Worm (Caenorhabditis elegans): ENCODE measurements around the gene lact-1.
A peak's percentile ranks its signal among the peaks of the same experiment; 100 is the strongest.

lact-1 gene

DNA sequence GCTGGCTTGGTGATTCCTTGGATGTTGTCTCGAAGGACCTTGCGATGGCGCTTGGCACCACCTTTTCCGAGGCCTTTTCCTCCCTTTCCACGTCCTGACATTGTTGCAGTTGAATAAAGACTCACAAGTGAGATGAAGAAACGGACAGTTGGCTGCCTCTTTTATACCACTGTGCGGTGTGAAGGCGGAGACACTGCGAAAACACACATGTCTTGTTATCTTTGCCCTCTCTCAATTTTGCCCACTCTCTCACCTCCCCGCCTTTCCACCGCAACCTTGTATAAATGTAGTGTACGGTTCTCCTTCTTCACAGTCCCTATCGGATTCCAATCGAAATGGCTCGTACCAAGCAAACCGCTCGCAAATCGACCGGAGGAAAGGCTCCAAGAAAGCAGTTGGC is 49.6 kb upstream of the lact-1 start, which contains the start of the genes his-38 and his-40:
his-38 (minus strand) TSS at position 101 of the 400 bp plus-strand sequence.
his-40 (plus strand) TSS at position 336 of the 400 bp plus-strand sequence.
- TF ChIP-seq daf-16 (GFP tag; optimal IDR thresholded peaks at IDR 0.05) = no peak
- TF ChIP-seq daf-16 (tag; optimal IDR thresholded peaks at IDR 0.05) = peak; percentile 22
- no peak for TF ChIP-seq Y48G9A.11 (GFP tag; IDR thresholded peaks at IDR 0.05)
- TF ChIP-seq jun-1 (tag; optimal IDR thresholded peaks at IDR 0.05) = no peak

DNA sequence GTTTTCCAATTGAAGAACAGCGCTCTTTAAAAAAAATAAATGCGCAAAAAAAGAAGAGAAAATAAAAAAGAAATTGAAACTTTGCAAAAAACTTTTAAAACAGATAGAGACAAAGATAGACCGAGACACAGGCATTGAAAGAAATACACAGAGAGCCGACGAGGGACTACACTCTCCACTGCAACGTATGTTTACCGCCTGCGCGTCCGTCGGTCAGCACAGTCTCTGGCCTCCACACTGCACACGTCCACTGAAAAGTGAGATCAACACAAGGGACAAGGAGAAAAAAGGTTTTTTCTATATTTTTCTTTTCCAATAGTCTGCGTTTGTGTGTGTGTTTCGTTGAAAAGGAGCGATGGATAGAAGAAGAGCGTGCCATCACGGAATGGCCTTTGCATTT is 46.3 kb upstream of the lact-1 start:
- 0 out of 2 replicates have a peak, but pooled peaks have one; percentile 50 for TF ChIP-seq ceh-20 (GFP tag; IDR thresholded peaks at IDR 0.05)
- peak in 1 of 2 experiments; percentile 20 for TF ChIP-seq hif-1 (tag; optimal IDR thresholded peaks at IDR 0.05)
- peak; percentile 81 for TF ChIP-seq hlh-11 (tag; optimal IDR thresholded peaks at IDR 0.05)
- TF ChIP-seq tra-1 (GFP tag; IDR thresholded peaks at IDR 0.05) = peak; percentile 68; the same call in 1 of the 2 replicates
- TF ChIP-seq dmd-6 (GFP tag; IDR thresholded peaks at IDR 0.05) = peak; percentile 72
- TF ChIP-seq snpc-1.2 (GFP tag; IDR thresholded peaks at IDR 0.05) = no peak
- TF ChIP-seq ceh-82 (tag; optimal IDR thresholded peaks at IDR 0.05) = no peak
- peak; percentile 80 for TF ChIP-seq dve-1 (tag; optimal IDR thresholded peaks at IDR 0.05; ENCODE audit: insufficient read depth)
- peak; percentile 93 for TF ChIP-seq nhr-28 (tag; optimal IDR thresholded peaks at IDR 0.05)
- TF ChIP-seq mes-2 (tag; optimal IDR thresholded peaks at IDR 0.05; ENCODE audit: poor library complexity, severe bottlenecking) = peak; percentile 53
- no peak for TF ChIP-seq Y5F2A.4 (GFP tag; optimal IDR thresholded peaks at IDR 0.05)
- peak; percentile 60 for TF ChIP-seq nhr-25 (tag; optimal IDR thresholded peaks at IDR 0.05; ENCODE audit: borderline replicate concordance, insufficient read depth)
- no peak for TF ChIP-seq F49E8.2 (tag; optimal IDR thresholded peaks at IDR 0.05; ENCODE audit: borderline replicate concordance)
- no peak for TF ChIP-seq vab-7 (GFP tag; IDR thresholded peaks at IDR 0.05)
- no peak for TF ChIP-seq nhr-6 (tag; optimal IDR thresholded peaks at IDR 0.05)
- TF ChIP-seq lsy-2 (tag; optimal IDR thresholded peaks at IDR 0.05) = peak; percentile 16 to 65
- TF ChIP-seq mdl-1 (tag; optimal IDR thresholded peaks at IDR 0.05) = peak; percentile 31 to 60
- TF ChIP-seq rbr-2 (tag; optimal IDR thresholded peaks at IDR 0.05) = peak; percentile 49
- peak; percentile 80 for TF ChIP-seq mep-1 (tag; optimal IDR thresholded peaks at IDR 0.05)
- TF ChIP-seq unc-62 (GFP tag; optimal IDR thresholded peaks at IDR 0.05 in 1 of 2) = peak in 1 of 2 experiments; percentile 82
- TF ChIP-seq unc-62 (tag; optimal IDR thresholded peaks at IDR 0.05) = no peak
- peak; percentile 60 for TF ChIP-seq aha-1 (tag)
- no peak for TF ChIP-seq aly-2 (tag; optimal IDR thresholded peaks at IDR 0.05)
- TF ChIP-seq Y105C5A.15 (GFP tag; IDR thresholded peaks at IDR 0.05) = no peak
- TF ChIP-seq mxl-3 (GFP tag; optimal IDR thresholded peaks at IDR 0.05) = peak; percentile 69
- TF ChIP-seq hlh-30 (tag; optimal IDR thresholded peaks at IDR 0.05; ENCODE audit: insufficient read depth) = peak; percentile 53
- no peak for TF ChIP-seq pha-4 (GFP tag; IDR thresholded peaks at IDR 0.05)
- peak; percentile 17 for TF ChIP-seq pha-4 (tag; optimal IDR thresholded peaks at IDR 0.05)
- peak; percentile 66 for TF ChIP-seq hmg-1.1 (GFP tag; IDR thresholded peaks at IDR 0.05)
- TF ChIP-seq daf-16 (GFP tag; optimal IDR thresholded peaks at IDR 0.05) = peak in 1 of 2 experiments; percentile 49
- peak; percentile 64 for TF ChIP-seq daf-16 (tag; optimal IDR thresholded peaks at IDR 0.05)
- no peak for TF ChIP-seq ces-1 (GFP tag; optimal IDR thresholded peaks at IDR 0.05)

DNA sequence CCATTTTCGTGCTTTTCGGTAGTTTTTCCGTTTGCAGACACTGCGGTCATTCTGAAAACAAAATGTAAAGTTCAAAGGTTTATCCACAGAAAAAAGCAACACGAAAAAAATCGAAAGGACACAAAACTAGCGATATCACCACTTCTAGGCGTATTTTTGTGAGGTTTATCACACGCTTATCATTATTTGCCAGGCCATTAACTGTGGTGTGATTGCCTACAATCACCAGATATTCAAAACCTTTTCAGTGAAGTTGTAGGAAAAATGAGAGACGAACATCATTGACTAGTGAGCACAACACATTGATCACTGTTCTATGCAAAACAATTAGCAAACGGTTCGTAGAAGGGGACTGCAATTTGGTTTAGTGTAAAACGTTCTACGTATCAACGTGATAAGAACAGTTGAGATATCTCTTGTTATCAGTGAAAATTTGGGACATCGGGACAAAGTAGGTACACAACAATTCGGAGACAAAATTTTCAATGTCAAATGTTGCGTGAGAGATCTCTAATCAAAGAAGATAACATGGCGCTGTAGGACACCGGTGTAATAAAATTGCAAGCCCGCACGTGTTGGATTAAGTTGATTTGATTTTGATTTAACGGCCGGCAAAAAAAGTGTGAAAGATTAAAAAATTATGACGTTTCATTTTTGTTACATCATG is 45.5 kb upstream of the lact-1 start, which contains the start of gene sur-5:
sur-5 (minus strand) TSS at position 51 of the 667 bp plus-strand sequence.
- peak in 1 of 2 experiments; percentile 59 for TF ChIP-seq mdl-1 (tag; optimal IDR thresholded peaks at IDR 0.05)
- TF ChIP-seq php-3 (GFP tag; IDR thresholded peaks at IDR 0.05) = 0 out of 2 replicates have a peak, but pooled peaks have one; percentile 22
- TF ChIP-seq daf-16 (GFP tag; optimal IDR thresholded peaks at IDR 0.05) = no peak
- peak; percentile 86 for TF ChIP-seq daf-16 (tag; optimal IDR thresholded peaks at IDR 0.05)
- TF ChIP-seq hlh-30 (tag; optimal IDR thresholded peaks at IDR 0.05; ENCODE audit: insufficient read depth) = peak; percentile 54
- peak; percentile 61 for TF ChIP-seq dmd-6 (GFP tag; IDR thresholded peaks at IDR 0.05)
- peak; percentile 30 for TF ChIP-seq mep-1 (tag; optimal IDR thresholded peaks at IDR 0.05)
- TF ChIP-seq mdt-29 (GFP tag; IDR thresholded peaks at IDR 0.05) = 0 out of 2 replicates have a peak, but pooled peaks have one; percentile 23
- TF ChIP-seq nhr-102 (tag; optimal IDR thresholded peaks at IDR 0.05) = peak; percentile 52
- peak; percentile 81 for TF ChIP-seq pqm-1 (tag; optimal IDR thresholded peaks at IDR 0.05)
- no peak for TF ChIP-seq ceh-20 (GFP tag; IDR thresholded peaks at IDR 0.05)
- TF ChIP-seq nhr-42 (GFP tag; IDR thresholded peaks at IDR 0.05) = no peak
- TF ChIP-seq saeg-2 (GFP tag; IDR thresholded peaks at IDR 0.05) = no peak
- peak; percentile 62 for TF ChIP-seq aha-1 (tag)
- TF ChIP-seq hlh-11 (tag; optimal IDR thresholded peaks at IDR 0.05) = peak; percentile 81
- peak; percentile 74 for TF ChIP-seq dve-1 (tag; optimal IDR thresholded peaks at IDR 0.05; ENCODE audit: insufficient read depth)
- peak; percentile 84 for TF ChIP-seq nhr-48 (tag; optimal IDR thresholded peaks at IDR 0.05)
- peak; percentile 20 for TF ChIP-seq nhr-77 (tag; optimal IDR thresholded peaks at IDR 0.05)
- TF ChIP-seq mxl-3 (GFP tag; optimal IDR thresholded peaks at IDR 0.05) = peak; percentile 62
- TF ChIP-seq daf-19 (GFP tag; conservative IDR thresholded peaks at IDR 0.05) = no peak
- TF ChIP-seq nhr-28 (tag; optimal IDR thresholded peaks at IDR 0.05) = peak; percentile 47
